Fruit fly (Drosophila melanogaster) whole organism, embryonic: Measurements from ENCODE around the gene CG33784.

Source experiments
- Bteb2 ChIP-seq: fragments of 200-800 bp; sonication (Bioruptor generic); optimal IDR thresholded peaks from 2 replicates; lab custom pipeline; 2016; ENCODE audit warnings: missing biosample characterization, missing genetic modification characterization
- CG3065 ChIP-seq: fragments of 200-800 bp; sonication (Bioruptor generic); optimal IDR thresholded peaks from 2 replicates; lab custom pipeline; 2016; ENCODE audit warnings: missing biosample characterization, missing genetic modification characterization
- CG34376 ChIP-seq: fragments of 200-800 bp; sonication (Bioruptor generic); optimal IDR thresholded peaks from 2 replicates; lab custom pipeline; 2018; ENCODE audit warnings: missing biosample characterization, mild to moderate bottlenecking, missing genetic modification characterization
- Nf-YC ChIP-seq: fragments of 200-800 bp; optimal IDR thresholded peaks from 3 replicates; lab custom pipeline; 2019; ENCODE audit warnings: missing biosample characterization, mild to moderate bottlenecking, missing genetic modification characterization, moderate library complexity

dm6 chr3R:10081469-10082111, 13.9 kb downstream of the CG33784 start:
- TF ChIP-seq CG34376 (no peak), Nf-YC (tag; lab: Kevin White, UChicago) (no peak), Bteb2 (no peak), CG3065 (GFP tag; lab: Kevin White, UChicago) (no peak)
